Worm (Caenorhabditis elegans) whole organism, early embryonic: ENCODE data around the gene C07A12.18.

Source experiments
- aly-1 ChIP-seq: sonication (generic microtip); optimal IDR thresholded peaks from 2 replicates; lab custom pipeline; 2016; ENCODE audit warnings: missing genetic modification characterization, missing compliant biosample characterization
- ama-1 ChIP-seq: fragments of 150-350 bp; optimal IDR thresholded peaks from 2 replicates; lab custom pipeline; 2014
- hnd-1 ChIP-seq: sonication (generic microtip); optimal IDR thresholded peaks from 2 replicates; lab custom pipeline; 2016; ENCODE audit warnings: missing genetic modification characterization, missing compliant biosample characterization
- sea-1 ChIP-seq: fragments of 200-800 bp; sonication (Bioruptor generic); conservative IDR thresholded peaks from 2 replicates; pipeline ENCODE4 v1.3.6; 2022; ENCODE audit warnings: missing genetic modification characterization, missing compliant biosample characterization
- tbx-37 ChIP-seq: fragments of 200-800 bp; sonication (Bioruptor generic); conservative IDR thresholded peaks from 2 replicates; pipeline ENCODE4 v1.3.6; 2022; ENCODE audit warnings: missing genetic modification reagents, missing genetic modification characterization, missing compliant biosample characterization

DNA sequence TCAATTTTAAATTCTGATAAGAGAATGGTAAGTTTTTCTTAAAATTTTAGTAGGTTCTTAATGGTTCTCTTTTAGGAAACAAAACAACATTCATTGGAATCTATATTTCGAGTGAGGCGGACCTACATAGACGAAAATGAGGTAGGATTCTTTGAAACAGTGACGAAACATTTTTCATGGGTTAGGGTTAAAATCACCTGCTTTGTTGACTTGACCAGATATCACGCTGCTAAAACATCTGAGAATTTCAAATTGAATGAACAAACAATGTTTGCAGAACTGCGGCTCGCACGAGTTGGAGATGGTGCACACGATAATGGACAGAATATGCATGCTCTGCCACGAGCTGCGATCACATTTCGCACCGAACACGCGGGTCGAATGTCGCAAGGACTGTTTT is 12.6 kb upstream of the C07A12.18 start:
- TF ChIP-seq ama-1 (no peak), sea-1 (GFP tag; lab: Robert Waterston, UW) (no peak), aly-1 (tag; lab: Kevin White, UChicago) (no peak), hnd-1 (tag; lab: Kevin White, UChicago) (no peak), tbx-37 (no peak)
